Fruit fly (Drosophila melanogaster): Measurements from ENCODE around the gene CG9393.

DNA sequence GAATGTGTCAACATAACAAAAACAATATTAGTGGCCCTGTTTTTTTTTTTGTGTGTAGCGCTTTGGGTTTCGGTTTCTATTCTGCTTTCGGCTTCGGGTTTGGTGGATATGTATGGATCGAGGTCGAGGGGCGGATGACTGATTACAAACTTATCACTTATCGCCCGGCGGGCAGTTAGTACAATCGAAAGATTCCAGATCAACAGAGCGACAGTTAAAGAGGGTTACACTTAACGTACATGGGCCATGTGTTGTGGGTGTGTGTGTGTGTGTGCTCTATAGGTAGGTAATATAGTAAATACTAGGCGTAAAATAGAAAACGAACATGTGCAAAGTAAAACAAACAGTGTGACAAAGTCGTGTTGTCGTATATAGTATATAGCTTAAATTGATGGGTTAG is 14.7 kb downstream of the CG9393 start:
- no peak for TF ChIP-seq Dif (GFP tag; optimal IDR thresholded peaks at IDR 0.05; ENCODE audit: partially characterized antibody)
- TF ChIP-seq tai (GFP tag; optimal IDR thresholded peaks at IDR 0.05), result no peak
- TF ChIP-seq h (GFP tag; optimal IDR thresholded peaks at IDR 0.05), result no peak
- TF ChIP-seq Myc (optimal IDR thresholded peaks at IDR 0.05), result no peak
- no peak for TF ChIP-seq OdsH (GFP tag; optimal IDR thresholded peaks at IDR 0.05)
- TF ChIP-seq ey (GFP tag; optimal IDR thresholded peaks at IDR 0.05), result no peak
- no peak for TF ChIP-seq Vsx2 (GFP tag; optimal IDR thresholded peaks at IDR 0.05; ENCODE audit: partially characterized antibody)
- TF ChIP-seq usp (GFP tag; optimal IDR thresholded peaks at IDR 0.05), result no peak
- no peak for TF ChIP-seq dmrt93B (GFP tag; optimal IDR thresholded peaks at IDR 0.05)
- no peak for TF ChIP-seq fru (GFP tag; optimal IDR thresholded peaks at IDR 0.05)
- TF ChIP-seq Mio (GFP tag; optimal IDR thresholded peaks at IDR 0.05), result no peak
